Worm (Caenorhabditis elegans) whole organism, mixed stage, embryonic: ENCODE data around the gene C49C3.4.
A peak's percentile ranks its signal among the peaks of the same experiment; 100 is the strongest.

Experiments
- ces-1 ChIP-seq: fragments of 150-350 bp; optimal IDR thresholded peaks from 2 replicates; lab custom pipeline; 2014; ENCODE audit warnings: missing biosample characterization, missing genetic modification reagents, missing genetic modification characterization
- cnd-1 ChIP-seq: fragments of 200-800 bp; sonication (Bioruptor generic); optimal IDR thresholded peaks from 2 replicates; lab custom pipeline; 2018; ENCODE audit warnings: mild to moderate bottlenecking, missing genetic modification characterization, missing compliant biosample characterization
- elt-3 ChIP-seq: fragments of 150-350 bp; optimal IDR thresholded peaks from 2 replicates; lab custom pipeline; 2014; ENCODE audit warnings: missing biosample characterization, missing genetic modification characterization
- mep-1 ChIP-seq: fragments of 150-350 bp; optimal IDR thresholded peaks from 2 replicates; lab custom pipeline; 2017; ENCODE audit warnings: missing biosample characterization, missing genetic modification reagents, missing genetic modification characterization, inconsistent platforms
- mls-2 ChIP-seq: sonication (generic microtip); optimal IDR thresholded peaks from 2 replicates; lab custom pipeline; 2016; ENCODE audit warnings: mild to moderate bottlenecking, missing genetic modification characterization, moderate library complexity, missing compliant biosample characterization
- nhr-12 ChIP-seq: fragments of 150-350 bp; optimal IDR thresholded peaks from 2 replicates; lab custom pipeline; 2014; ENCODE audit warnings: missing biosample characterization, missing genetic modification characterization
- snpc-4 ChIP-seq: fragments of 150-350 bp; optimal IDR thresholded peaks from 2 replicates; lab custom pipeline; 2014; ENCODE audit warnings: missing biosample characterization, missing genetic modification characterization
- unc-39 ChIP-seq: fragments of 150-350 bp; optimal IDR thresholded peaks from 2 replicates; lab custom pipeline; 2014; ENCODE audit warnings: missing biosample characterization, missing genetic modification characterization
- zip-8 ChIP-seq: fragments of 150-350 bp; optimal IDR thresholded peaks from 2 replicates; lab custom pipeline; 2014; ENCODE audit warnings: missing biosample characterization, missing genetic modification characterization

The C49C3.4 gene

ce11 chrIV:17371469-17371868, 50.9 kb downstream of the C49C3.4 start, which contains the start of gene C30H6.5:
Gene C30H6.5 (plus strand): TSS chrIV:17371769.
- TF ChIP-seq zip-8 (tag; lab: Kevin White, UChicago) (peak; percentile 7), nhr-12 (tag; lab: Kevin White, UChicago) (no peak)
- TF ChIP-seq, all 35 proteins: peak for 1

ce11 chrIV:17376127-17376526, 55.5 kb downstream of the C49C3.4 start, which contains the start of gene haf-1:
Gene haf-1 (plus strand): TSS chrIV:17376427.
- TF ChIP-seq unc-39 (no peak), snpc-4 (tag; lab: Kevin White, UChicago) (no peak), ces-1 (GFP tag; lab: Kevin White, UChicago) (no peak), elt-3 (no peak), mep-1 (tag; lab: Kevin White, UChicago) (no peak), mls-2 (tag; lab: Kevin White, UChicago) (no peak), cnd-1 (tag; lab: Kevin White, UChicago) (no peak)
